Fruit fly (Drosophila melanogaster) whole organism, embryonic: Measurements from ENCODE around the gene CG2182.
A peak's percentile ranks its signal among the peaks of the same experiment; 100 is the strongest.

Source experiments
- Abd-B ChIP-seq: fragments of 200-800 bp; sonication (Bioruptor generic); optimal IDR thresholded peaks from 2 replicates; lab custom pipeline; 2018; ENCODE audit warnings: missing biosample characterization, mild to moderate bottlenecking, missing genetic modification characterization, moderate library complexity
- Atf6 ChIP-seq: fragments of 200-800 bp; sonication (Bioruptor generic); IDR thresholded peaks from 2 replicates; pipeline ENCODE4 v1.3.6; 2022; ENCODE audit warnings: missing biosample characterization, missing genetic modification characterization
- BtbVII ChIP-seq: fragments of 200-800 bp; sonication (Bioruptor generic); optimal IDR thresholded peaks from 3 replicates; lab custom pipeline; 2017; ENCODE audit warnings: missing biosample characterization, mild to moderate bottlenecking, missing genetic modification characterization
- CG10543 ChIP-seq: fragments of 200-800 bp; sonication (Bioruptor generic); optimal IDR thresholded peaks from 3 replicates; lab custom pipeline; 2017; ENCODE audit warnings: missing biosample characterization, mild to moderate bottlenecking, missing genetic modification characterization, moderate library complexity
- CG10565 ChIP-seq: fragments of 200-800 bp; sonication (Bioruptor generic); optimal IDR thresholded peaks from 3 replicates; lab custom pipeline; 2016; ENCODE audit warnings: missing biosample characterization, mild to moderate bottlenecking, missing genetic modification characterization
- CG12744 ChIP-seq: fragments of 200-800 bp; sonication (Bioruptor generic); optimal IDR thresholded peaks from 2 replicates; lab custom pipeline; 2016; ENCODE audit warnings: missing biosample characterization, missing genetic modification characterization
- CG14860 ChIP-seq: fragments of 200-800 bp; sonication (Bioruptor generic); IDR thresholded peaks from 3 replicates; pipeline ENCODE4 v1.3.6; 2022; ENCODE audit warnings: missing biosample characterization, missing genetic modification characterization; ENCODE audit not compliant: partially characterized antibody
- CG15269 ChIP-seq: fragments of 200-800 bp; sonication (Bioruptor generic); optimal IDR thresholded peaks from 2 replicates; lab custom pipeline; 2018; ENCODE audit warnings: missing biosample characterization, mild to moderate bottlenecking, missing genetic modification characterization, moderate library complexity
- CG1832 ChIP-seq: fragments of 200-800 bp; sonication (Bioruptor generic); optimal IDR thresholded peaks from 2 replicates; lab custom pipeline; 2017; ENCODE audit warnings: missing biosample characterization, mild to moderate bottlenecking, missing genetic modification characterization, inconsistent platforms
- CG18619 ChIP-seq: fragments of 200-800 bp; sonication (Bioruptor generic); optimal IDR thresholded peaks from 3 replicates; lab custom pipeline; 2017; ENCODE audit warnings: missing biosample characterization, mild to moderate bottlenecking, missing genetic modification characterization
- CG18764 ChIP-seq: fragments of 200-800 bp; sonication (Bioruptor generic); optimal IDR thresholded peaks from 3 replicates; lab custom pipeline; 2016; ENCODE audit warnings: missing biosample characterization, missing genetic modification characterization
- CG3065 ChIP-seq: fragments of 200-800 bp; sonication (Bioruptor generic); optimal IDR thresholded peaks from 2 replicates; lab custom pipeline; 2016; ENCODE audit warnings: missing biosample characterization, missing genetic modification characterization
- CG3163 ChIP-seq: fragments of 200-800 bp; sonication (Bioruptor generic); optimal IDR thresholded peaks from 3 replicates; lab custom pipeline; 2016; ENCODE audit warnings: missing biosample characterization, missing genetic modification characterization
- CG34422 ChIP-seq: fragments of 200-800 bp; sonication (Bioruptor generic); IDR thresholded peaks from 3 replicates; pipeline ENCODE4 v1.3.6; 2022; ENCODE audit warnings: missing biosample characterization, missing genetic modification characterization
- CG4404 ChIP-seq: fragments of 200-800 bp; sonication (Bioruptor generic); IDR thresholded peaks from 2 replicates; pipeline ENCODE4 v1.3.6; 2022; ENCODE audit warnings: missing biosample characterization, missing genetic modification characterization
- CG4820 ChIP-seq: fragments of 200-800 bp; sonication (Bioruptor generic); optimal IDR thresholded peaks from 3 replicates; lab custom pipeline; 2016; ENCODE audit warnings: missing biosample characterization, missing genetic modification characterization
- CG6854 ChIP-seq: fragments of 200-800 bp; sonication (Bioruptor generic); optimal IDR thresholded peaks from 3 replicates; lab custom pipeline; 2017; ENCODE audit warnings: missing biosample characterization, mild to moderate bottlenecking, missing genetic modification characterization
- CG7745 ChIP-seq: fragments of 200-800 bp; sonication (Bioruptor generic); optimal IDR thresholded peaks from 2 replicates; lab custom pipeline; 2018; ENCODE audit warnings: missing biosample characterization, mild to moderate bottlenecking, missing genetic modification characterization, moderate library complexity
- CG8359 ChIP-seq: fragments of 200-800 bp; sonication (Bioruptor generic); optimal IDR thresholded peaks from 2 replicates; lab custom pipeline; 2017; ENCODE audit warnings: missing biosample characterization, mild to moderate bottlenecking, missing genetic modification characterization, borderline replicate concordance
- CG9727 ChIP-seq: fragments of 200-800 bp; sonication (Bioruptor generic); optimal IDR thresholded peaks from 3 replicates; lab custom pipeline; 2017; ENCODE audit warnings: missing biosample characterization, mild to moderate bottlenecking, missing genetic modification characterization
- Deaf1 ChIP-seq: fragments of 200-800 bp; optimal IDR thresholded peaks from 3 replicates; lab custom pipeline; 2019; ENCODE audit warnings: missing biosample characterization, mild to moderate bottlenecking, missing genetic modification characterization, moderate library complexity
- Doc2 ChIP-seq: fragments of 200-800 bp; sonication (Bioruptor generic); IDR thresholded peaks from 2 replicates; pipeline ENCODE4 v1.3.6; 2022; ENCODE audit warnings: missing biosample characterization, missing genetic modification characterization
- Dp ChIP-seq: fragments of 200-800 bp; sonication (Bioruptor generic); optimal IDR thresholded peaks from 2 replicates; lab custom pipeline; 2018; ENCODE audit warnings: missing biosample characterization, mild to moderate bottlenecking, missing genetic modification characterization, moderate library complexity
- Elba2 ChIP-seq: fragments of 200-800 bp; sonication (Bioruptor generic); optimal IDR thresholded peaks from 3 replicates; lab custom pipeline; 2016; ENCODE audit warnings: missing biosample characterization, missing genetic modification characterization
- Hr3 ChIP-seq: fragments of 200-800 bp; sonication (Bioruptor generic); optimal IDR thresholded peaks from 3 replicates; lab custom pipeline; 2016; ENCODE audit warnings: missing biosample characterization, missing genetic modification characterization
- Hr78 ChIP-seq, 2 experiments: fragments of 200-800 bp in 1 of 2; fragments of >200 bp in 1 of 2; sonication (Bioruptor generic) in 1 of 2; optimal IDR thresholded peaks; 2 replicates each; lab custom pipeline; 2017 to 2019; ENCODE audit warnings: missing biosample characterization in 2 of 2, missing genetic modification characterization in 2 of 2, mild to moderate bottlenecking in 1 of 2, moderate library complexity in 1 of 2
- MESR4 ChIP-seq: fragments of 200-800 bp; sonication (Bioruptor generic); optimal IDR thresholded peaks from 2 replicates; lab custom pipeline; 2018; ENCODE audit warnings: missing biosample characterization, mild to moderate bottlenecking, missing genetic modification characterization, moderate library complexity
- Mes4 ChIP-seq: fragments of 200-800 bp; sonication (Bioruptor generic); optimal IDR thresholded peaks from 2 replicates; lab custom pipeline; 2016; ENCODE audit warnings: missing biosample characterization, missing genetic modification characterization
- NK7.1 ChIP-seq: fragments of 200-800 bp; sonication (Bioruptor generic); optimal IDR thresholded peaks from 3 replicates; lab custom pipeline; 2016; ENCODE audit warnings: missing biosample characterization, missing genetic modification characterization
- Oaz ChIP-seq: fragments of 200-800 bp; sonication (Bioruptor generic); IDR thresholded peaks from 2 replicates; pipeline ENCODE4 v1.3.6; 2022; ENCODE audit warnings: missing biosample characterization, missing genetic modification characterization
- Optix ChIP-seq: fragments of 200-800 bp; sonication (Bioruptor generic); IDR thresholded peaks from 3 replicates; pipeline ENCODE4 v1.3.6; 2022; ENCODE audit warnings: missing biosample characterization, missing genetic modification characterization
- abd-A ChIP-seq: fragments of 200-800 bp; sonication (Bioruptor generic); optimal IDR thresholded peaks from 3 replicates; lab custom pipeline; 2019; ENCODE audit warnings: missing biosample characterization, mild to moderate bottlenecking, missing genetic modification characterization, moderate library complexity
- bbx ChIP-seq: fragments of 200-800 bp; sonication (Bioruptor generic); IDR thresholded peaks from 2 replicates; pipeline ENCODE4 v1.3.6; 2022; ENCODE audit warnings: missing biosample characterization, missing genetic modification characterization; ENCODE audit not compliant: partially characterized antibody
- cad ChIP-seq: fragments of >200 bp; optimal IDR thresholded peaks from 2 replicates; lab custom pipeline; 2017; ENCODE audit warnings: missing biosample characterization, missing genetic modification characterization
- chif ChIP-seq, 2 experiments: fragments of 200-800 bp; sonication (Bioruptor generic); optimal IDR thresholded peaks; 3 replicates each; lab custom pipeline; 2016; ENCODE audit warnings: missing biosample characterization in 2 of 2, missing genetic modification characterization in 2 of 2
- chinmo ChIP-seq: fragments of 200-800 bp; sonication (Bioruptor generic); IDR thresholded peaks from 4 replicates; pipeline ENCODE4 v1.3.6; 2022; ENCODE audit warnings: missing biosample characterization, missing genetic modification characterization; ENCODE audit not compliant: partially characterized antibody
- croc ChIP-seq: fragments of 200-800 bp; sonication (Bioruptor generic); conservative IDR thresholded peaks from 3 replicates; pipeline ENCODE4 v1.3.6; 2022; ENCODE audit warnings: missing biosample characterization, missing genetic modification characterization
- dm ChIP-seq: fragments of 200-800 bp; sonication (Bioruptor generic); optimal IDR thresholded peaks from 3 replicates; lab custom pipeline; 2016; ENCODE audit warnings: missing biosample characterization, missing genetic modification characterization
- dpn ChIP-seq, 2 experiments: fragments of 200-800 bp; sonication (Bioruptor generic); optimal IDR thresholded peaks; 3 replicates each; lab custom pipeline; 2016; ENCODE audit warnings: missing biosample characterization in 2 of 2, missing genetic modification characterization in 2 of 2
- fd96Cb ChIP-seq: fragments of 200-800 bp; sonication (Bioruptor generic); optimal IDR thresholded peaks from 2 replicates; lab custom pipeline; 2018; ENCODE audit warnings: missing biosample characterization, mild to moderate bottlenecking, missing genetic modification characterization, moderate library complexity
- gcm ChIP-seq: fragments of 200-800 bp; sonication (Bioruptor generic); optimal IDR thresholded peaks from 2 replicates; lab custom pipeline; 2019; ENCODE audit warnings: missing biosample characterization, mild to moderate bottlenecking, missing genetic modification characterization, moderate library complexity
- ind ChIP-seq: fragments of 200-800 bp; sonication (Bioruptor generic); optimal IDR thresholded peaks from 3 replicates; lab custom pipeline; 2016; ENCODE audit warnings: missing biosample characterization, missing genetic modification characterization
- insv ChIP-seq, 2 experiments: fragments of 200-800 bp; sonication (Bioruptor generic); optimal IDR thresholded peaks; 3 replicates each; lab custom pipeline; 2016 to 2018; ENCODE audit warnings: missing biosample characterization in 2 of 2, missing genetic modification characterization in 2 of 2
- lilli ChIP-seq: fragments of 200-800 bp; sonication (Bioruptor generic); optimal IDR thresholded peaks from 3 replicates; lab custom pipeline; 2016; ENCODE audit warnings: missing biosample characterization, missing genetic modification characterization
- nerfin-2 ChIP-seq: fragments of 200-800 bp; sonication (Bioruptor generic); IDR thresholded peaks from 2 replicates; pipeline ENCODE4 v1.3.6; 2022; ENCODE audit warnings: missing biosample characterization, missing genetic modification characterization; ENCODE audit not compliant: partially characterized antibody
- nmo ChIP-seq: fragments of 200-800 bp; sonication (Bioruptor generic); optimal IDR thresholded peaks from 2 replicates; lab custom pipeline; 2018; ENCODE audit warnings: missing biosample characterization, mild to moderate bottlenecking, missing genetic modification characterization, moderate library complexity
- phol ChIP-seq: fragments of 200-800 bp; sonication (Bioruptor generic); optimal IDR thresholded peaks from 3 replicates; lab custom pipeline; 2018; ENCODE audit warnings: missing biosample characterization, mild to moderate bottlenecking, missing genetic modification characterization, moderate library complexity
- sens ChIP-seq: fragments of 200-800 bp; sonication (Bioruptor generic); peaks from one replicate; lab custom pipeline; 2016; ENCODE audit warnings: missing biosample characterization, missing genetic modification characterization
- zf30C ChIP-seq: fragments of 200-800 bp; sonication (Bioruptor generic); optimal IDR thresholded peaks from 3 replicates; lab custom pipeline; 2018; ENCODE audit warnings: missing biosample characterization, mild to moderate bottlenecking, missing genetic modification characterization

The CG2182 gene

dm6 chr3R:5612372-5613113 lies 47.2 kb downstream of the CG2182 start, which contains the start of gene Rga (continued):
- TF ChIP-seq Deaf1 (peak; percentile 83), CG6854 (GFP tag; lab: Kevin White, UChicago) (peak; percentile 6), phol (tag; lab: Kevin White, UChicago) (no peak), bbx (no peak), nerfin-2 (GFP tag; lab: Robert Waterston, UW) (no peak), CG9727 (GFP tag; lab: Kevin White, UChicago) (peak; percentile 42), CG10565 (no peak), CG7745 (no peak), Mes4 (GFP tag; lab: Kevin White, UChicago) (no peak), CG3163 (GFP tag; lab: Kevin White, UChicago) (no peak), Doc2 (no peak), nmo (GFP tag; lab: Kevin White, UChicago) (no peak), abd-A (tag; lab: Kevin White, UChicago) (no peak), MESR4 (GFP tag; lab: Kevin White, UChicago) (peak; percentile 91), CG3065 (GFP tag; lab: Kevin White, UChicago) (no peak), CG18764 (GFP tag; lab: Kevin White, UChicago) (no peak), CG34422 (GFP tag; lab: Robert Waterston, UW) (peak; percentile 6; the same call in 1 of the 3 replicates), ind (no peak), CG14860 (GFP tag; lab: Robert Waterston, UW) (no peak), dm (no peak), dpn (GFP tag; optimal IDR thresholded peaks at IDR 0.05; lab: Kevin White, UChicago) (no peak), Hr78 (GFP tag; optimal IDR thresholded peaks at IDR 0.05; lab: Kevin White, UChicago) (peak in 1 of 2 experiments; percentile 63), Optix (GFP tag; lab: Robert Waterston, UW) (no peak), chinmo (GFP tag; lab: Robert Waterston, UW) (no peak), insv (GFP tag; optimal IDR thresholded peaks at IDR 0.05; lab: Kevin White, UChicago) (peak in 1 of 2 experiments; percentile 36), CG4820 (no peak), CG10543 (GFP tag; lab: Kevin White, UChicago) (no peak), Dp (GFP tag; lab: Kevin White, UChicago) (no peak), Elba2 (GFP tag; lab: Kevin White, UChicago) (no peak), CG18619 (GFP tag; lab: Kevin White, UChicago) (no peak), NK7.1 (no peak), CG15269 (no peak), CG1832 (GFP tag; lab: Kevin White, UChicago) (peak; percentile 56), Abd-B (no peak), Atf6 (GFP tag; lab: Robert Waterston, UW) (no peak), Oaz (GFP tag; lab: Robert Waterston, UW) (no peak), Hr3 (no peak), cad (GFP tag; lab: Kevin White, UChicago) (no peak), croc (no peak), CG12744 (GFP tag; lab: Kevin White, UChicago) (no peak), zf30C (no peak), lilli (no peak), CG4404 (no peak), gcm (GFP tag; lab: Kevin White, UChicago) (no peak), CG8359 (GFP tag; lab: Kevin White, UChicago) (no peak), sens (GFP tag; lab: Kevin White, UChicago) (no peak), chif (GFP tag; optimal IDR thresholded peaks at IDR 0.05; lab: Kevin White, UChicago) (no peak), BtbVII (GFP tag; lab: Kevin White, UChicago) (no peak), fd96Cb (tag; lab: Kevin White, UChicago) (no peak)
